Fruit fly (Drosophila melanogaster) whole organism, wandering third instar larva: ENCODE results near the gene CG13306.

Experiments
- Abd-B ChIP-seq: fragments of >200 bp; optimal IDR thresholded peaks from 2 replicates; lab custom pipeline; 2017; ENCODE audit warnings: missing biosample characterization, missing genetic modification characterization
- CG32264 ChIP-seq: fragments of 200-800 bp; sonication (Bioruptor generic); optimal IDR thresholded peaks from 2 replicates; lab custom pipeline; 2016; ENCODE audit warnings: missing biosample characterization, missing genetic modification characterization
- CG9705 ChIP-seq: fragments of 200-800 bp; sonication (Bioruptor generic); optimal IDR thresholded peaks from 2 replicates; lab custom pipeline; 2018; ENCODE audit warnings: missing biosample characterization, mild to moderate bottlenecking, missing genetic modification characterization
- CrebA ChIP-seq: fragments of 200-800 bp; sonication (Bioruptor generic); optimal IDR thresholded peaks from 2 replicates; lab custom pipeline; 2016; ENCODE audit warnings: missing biosample characterization, mild to moderate bottlenecking, missing genetic modification characterization, borderline replicate concordance
- Dfd ChIP-seq: fragments of >200 bp; optimal IDR thresholded peaks from 2 replicates; lab custom pipeline; 2017; ENCODE audit warnings: missing biosample characterization, missing genetic modification characterization
- Dif ChIP-seq: fragments of 200-275, 200-300 bp; sonication (Bioruptor generic); optimal IDR thresholded peaks from 2 replicates; lab custom pipeline; 2018; ENCODE audit warnings: missing biosample characterization, missing genetic modification characterization; ENCODE audit not compliant: partially characterized antibody
- GATAd ChIP-seq: sonication (Bioruptor generic); optimal IDR thresholded peaks from 2 replicates; lab custom pipeline; 2016; ENCODE audit warnings: missing biosample characterization, missing genetic modification characterization
- HLH106 ChIP-seq: fragments of 200-800 bp; optimal IDR thresholded peaks from 3 replicates; lab custom pipeline; 2019; ENCODE audit warnings: missing biosample characterization, mild to moderate bottlenecking, missing genetic modification characterization, moderate library complexity
- Hnf4 ChIP-seq: fragments of 200-800 bp; sonication (Bioruptor generic); optimal IDR thresholded peaks from 2 replicates; lab custom pipeline; 2016; ENCODE audit warnings: missing biosample characterization, mild to moderate bottlenecking, missing genetic modification characterization
- Hr78 ChIP-seq: fragments of >200 bp; optimal IDR thresholded peaks from 2 replicates; lab custom pipeline; 2017; ENCODE audit warnings: missing biosample characterization, missing genetic modification characterization
- Hr83 ChIP-seq: fragments of 200-300 bp; sonication (Bioruptor generic); optimal IDR thresholded peaks from 2 replicates; lab custom pipeline; 2016; ENCODE audit warnings: missing biosample characterization, mild to moderate bottlenecking, missing genetic modification characterization, moderate library complexity; ENCODE audit not compliant: poor library complexity, severe bottlenecking
- Jra ChIP-seq: sonication (Bioruptor generic); optimal IDR thresholded peaks from 2 replicates; lab custom pipeline; 2016; ENCODE audit warnings: missing biosample characterization, missing genetic modification characterization
- Mio ChIP-seq: sonication (Bioruptor generic); optimal IDR thresholded peaks from 2 replicates; lab custom pipeline; 2016; ENCODE audit warnings: missing biosample characterization, missing genetic modification characterization
- Myc ChIP-seq: fragments of >200 bp; optimal IDR thresholded peaks from 2 replicates; lab custom pipeline; 2017
- N ChIP-seq: fragments of >200 bp; optimal IDR thresholded peaks from 2 replicates; lab custom pipeline; 2018; ENCODE audit warnings: missing biosample characterization, missing external identifiers, missing genetic modification characterization
- OdsH ChIP-seq: fragments of 200-800 bp; sonication (Bioruptor generic); optimal IDR thresholded peaks from 2 replicates; lab custom pipeline; 2016; ENCODE audit warnings: missing biosample characterization, mild to moderate bottlenecking, missing genetic modification characterization
- Rel ChIP-seq, 2 experiments: fragments of 200-800 bp; sonication (Bioruptor generic) in 1 of 2; optimal IDR thresholded peaks; 2 replicates in 1 of 2; 3 replicates in 1 of 2; lab custom pipeline; 2016 to 2019; ENCODE audit warnings: mild to moderate bottlenecking in 2 of 2, missing biosample characterization in 2 of 2, missing genetic modification characterization in 2 of 2, moderate library complexity in 1 of 2
- Sp1 ChIP-seq: fragments of 200-800 bp; sonication (Bioruptor generic); optimal IDR thresholded peaks from 3 replicates; lab custom pipeline; 2019; ENCODE audit warnings: missing biosample characterization, mild to moderate bottlenecking, missing genetic modification characterization, moderate library complexity
- Vsx2 ChIP-seq: fragments of 200-300, 225-300 bp; sonication (Bioruptor generic); optimal IDR thresholded peaks from 2 replicates; lab custom pipeline; 2018; ENCODE audit warnings: missing biosample characterization, missing genetic modification characterization; ENCODE audit not compliant: partially characterized antibody
- br ChIP-seq: fragments of 200-800 bp; sonication (Bioruptor generic); optimal IDR thresholded peaks from 2 replicates; lab custom pipeline; 2016; ENCODE audit warnings: missing biosample characterization, missing genetic modification characterization
- brk ChIP-seq: fragments of 200-800 bp; sonication (Bioruptor generic); optimal IDR thresholded peaks from 2 replicates; lab custom pipeline; 2016; ENCODE audit warnings: missing biosample characterization, mild to moderate bottlenecking, missing genetic modification characterization
- dl ChIP-seq, 2 experiments: fragments of 175-275, 200-275 bp in 1 of 2; fragments of 200-275 bp in 1 of 2; sonication (Bioruptor generic); optimal IDR thresholded peaks; lab custom pipeline; 2018; ENCODE audit warnings: mild to moderate bottlenecking in 2 of 2, missing biosample characterization in 2 of 2, missing genetic modification characterization in 2 of 2, moderate library complexity in 2 of 2; ENCODE audit not compliant: partially characterized antibody in 2 of 2, insufficient read depth in 1 of 2
- dmrt93B ChIP-seq: fragments of 200-800 bp; sonication (Bioruptor generic); optimal IDR thresholded peaks from 2 replicates; lab custom pipeline; 2018; ENCODE audit warnings: missing biosample characterization, mild to moderate bottlenecking, missing genetic modification characterization
- dsf ChIP-seq: sonication (Bioruptor generic); optimal IDR thresholded peaks from 2 replicates; lab custom pipeline; 2016; ENCODE audit warnings: missing biosample characterization, missing genetic modification characterization, borderline replicate concordance
- ey ChIP-seq: fragments of 200-800 bp; sonication (Bioruptor generic); optimal IDR thresholded peaks from 2 replicates; lab custom pipeline; 2016; ENCODE audit warnings: missing biosample characterization, missing genetic modification characterization
- foxo ChIP-seq, 2 experiments: fragments of 200-800 bp; sonication (Bioruptor generic); optimal IDR thresholded peaks; 2 replicates in 1 of 2; 3 replicates in 1 of 2; lab custom pipeline; 2016 to 2017; ENCODE audit warnings: missing biosample characterization in 2 of 2, missing genetic modification characterization in 2 of 2
- fru ChIP-seq: fragments of 200-800 bp; sonication (Bioruptor generic); optimal IDR thresholded peaks from 3 replicates; lab custom pipeline; 2016; ENCODE audit warnings: missing biosample characterization, mild to moderate bottlenecking, missing genetic modification characterization
- h ChIP-seq: fragments of 200-800 bp; sonication (Bioruptor generic); optimal IDR thresholded peaks from 3 replicates; lab custom pipeline; 2016; ENCODE audit warnings: missing biosample characterization, mild to moderate bottlenecking, missing genetic modification characterization
- jim ChIP-seq: fragments of 175-275, 200-325 bp; sonication (Bioruptor generic); optimal IDR thresholded peaks from 2 replicates; lab custom pipeline; 2016; ENCODE audit warnings: missing biosample characterization, mild to moderate bottlenecking, missing genetic modification characterization
- lola ChIP-seq: fragments of >200 bp; optimal IDR thresholded peaks from 2 replicates; lab custom pipeline; 2017; ENCODE audit warnings: missing biosample characterization, missing genetic modification characterization
- pan ChIP-seq: fragments of >200 bp; optimal IDR thresholded peaks from 2 replicates; lab custom pipeline; 2017
- psq ChIP-seq: fragments of 200-800 bp; sonication (Bioruptor generic); optimal IDR thresholded peaks from 3 replicates; lab custom pipeline; 2017; ENCODE audit warnings: missing biosample characterization, mild to moderate bottlenecking, missing genetic modification characterization, moderate library complexity
- rgr ChIP-seq: fragments of 200-800 bp; sonication (Bioruptor generic); optimal IDR thresholded peaks from 3 replicates; lab custom pipeline; 2016; ENCODE audit warnings: missing biosample characterization, mild to moderate bottlenecking, missing genetic modification characterization
- sage ChIP-seq: fragments of 200-800 bp; sonication (Bioruptor generic); optimal IDR thresholded peaks from 2 replicates; lab custom pipeline; 2016; ENCODE audit warnings: missing biosample characterization, mild to moderate bottlenecking, missing genetic modification characterization
- sv ChIP-seq: fragments of 200-800 bp; sonication (Bioruptor generic); optimal IDR thresholded peaks from 3 replicates; lab custom pipeline; 2016; ENCODE audit warnings: missing biosample characterization, missing genetic modification characterization
- tai ChIP-seq: sonication (Bioruptor generic); optimal IDR thresholded peaks from 2 replicates; lab custom pipeline; 2016; ENCODE audit warnings: missing biosample characterization, missing genetic modification characterization
- usp ChIP-seq: fragments of >200 bp; optimal IDR thresholded peaks from 2 replicates; lab custom pipeline; 2017; ENCODE audit warnings: missing biosample characterization, missing genetic modification characterization
- woc ChIP-seq: sonication (Bioruptor generic); optimal IDR thresholded peaks from 2 replicates; lab custom pipeline; 2016; ENCODE audit warnings: missing biosample characterization, mild to moderate bottlenecking, missing genetic modification characterization

The CG13306 gene

dm6 chr3L:8765969-8766538 lies 16.5 kb upstream of the CG13306 start:
- TF ChIP-seq Abd-B (GFP tag; lab: Kevin White, UChicago) (no peak), Hr78 (GFP tag; lab: Kevin White, UChicago) (no peak), jim (GFP tag; lab: Kevin White, UChicago) (no peak), lola (GFP tag; lab: Kevin White, UChicago) (no peak), Mio (GFP tag; lab: Kevin White, UChicago) (peak; percentile 84), h (GFP tag; lab: Kevin White, UChicago) (peak; percentile 98), pan (lab: Kevin White, UChicago) (no peak), HLH106 (peak; percentile 98), dmrt93B (GFP tag; lab: Kevin White, UChicago) (peak; percentile 98), br (GFP tag; lab: Kevin White, UChicago) (peak; percentile 97), Dfd (GFP tag; lab: Kevin White, UChicago) (no peak), sv (GFP tag; lab: Kevin White, UChicago) (peak; percentile 99), ey (GFP tag; lab: Kevin White, UChicago) (peak; percentile 98), GATAd (peak; percentile 68), sage (GFP tag; lab: Kevin White, UChicago) (peak; percentile 93), dl (GFP tag; optimal IDR thresholded peaks at IDR 0.05; lab: Kevin White, UChicago; ENCODE audit: insufficient read depth in 1 of 2, partially characterized antibody in 2 of 2) (peak; percentile 9 to 73), Jra (peak; percentile 89), woc (GFP tag; lab: Kevin White, UChicago) (peak; percentile 97), N (GFP tag; lab: Kevin White, UChicago) (no peak), Myc (lab: Kevin White, UChicago) (no peak), usp (no peak), CrebA (GFP tag; lab: Kevin White, UChicago) (peak; percentile 70), Rel (GFP tag; optimal IDR thresholded peaks at IDR 0.05; lab: Kevin White, UChicago) (peak; percentile 86), Rel (tag; optimal IDR thresholded peaks at IDR 0.05; lab: Kevin White, UChicago) (peak; percentile 78), CG9705 (peak; percentile 98), Hnf4 (peak; percentile 93), psq (GFP tag; lab: Kevin White, UChicago) (peak; percentile 96), Vsx2 (GFP tag; lab: Kevin White, UChicago) (peak; percentile 87), CG32264 (peak; percentile 87), fru (GFP tag; lab: Kevin White, UChicago) (peak; percentile 98), brk (GFP tag; lab: Kevin White, UChicago) (peak; percentile 94), OdsH (GFP tag; lab: Kevin White, UChicago) (peak; percentile 98), Hr83 (GFP tag; lab: Kevin White, UChicago) (peak; percentile 76), dsf (GFP tag; lab: Kevin White, UChicago) (peak; percentile 82), Dif (GFP tag; lab: Kevin White, UChicago) (peak; percentile 41), Sp1 (GFP tag; lab: Kevin White, UChicago) (peak; percentile 98), tai (GFP tag; lab: Kevin White, UChicago) (peak; percentile 94), foxo (GFP tag; optimal IDR thresholded peaks at IDR 0.05; lab: Kevin White, UChicago) (peak; percentile 86 to 97), rgr (GFP tag; lab: Kevin White, UChicago) (peak; percentile 97)

- TF ChIP-seq sage (GFP tag; lab: Kevin White, UChicago) (no peak), Hnf4 (no peak), HLH106 (no peak), jim (GFP tag; lab: Kevin White, UChicago) (no peak), foxo (GFP tag; optimal IDR thresholded peaks at IDR 0.05; lab: Kevin White, UChicago) (no peak), Hr83 (GFP tag; lab: Kevin White, UChicago) (no peak), Mio (GFP tag; lab: Kevin White, UChicago) (no peak), br (GFP tag; lab: Kevin White, UChicago) (no peak), Dif (GFP tag; lab: Kevin White, UChicago) (no peak), CrebA (GFP tag; lab: Kevin White, UChicago) (no peak), Myc (lab: Kevin White, UChicago) (no peak), psq (GFP tag; lab: Kevin White, UChicago) (no peak), Rel (GFP tag; optimal IDR thresholded peaks at IDR 0.05; lab: Kevin White, UChicago) (no peak), Rel (tag; optimal IDR thresholded peaks at IDR 0.05; lab: Kevin White, UChicago) (no peak), woc (GFP tag; lab: Kevin White, UChicago) (no peak)
Measured at dm6 chr3L:8765493-8765892, 16.0 kb upstream of the CG13306 start.
